Worm (Caenorhabditis elegans): ENCODE data around the gene R02E4.1.

R02E4.1 gene

ce11 chrX:4146798-4147543, 42.6 kb upstream of the R02E4.1 start:
- peak; percentile 24 for TF ChIP-seq lsy-12 (tag; optimal IDR thresholded peaks at IDR 0.05)
- peak; percentile 73 for TF ChIP-seq nhr-43 (tag; optimal IDR thresholded peaks at IDR 0.05; ENCODE audit: poor library complexity, severe bottlenecking)
- peak; percentile 16 for TF ChIP-seq nhr-25 (tag; optimal IDR thresholded peaks at IDR 0.05)
- TF ChIP-seq ama-1 (optimal IDR thresholded peaks at IDR 0.05): peak; percentile 79
- no peak for TF ChIP-seq aly-2 (tag; optimal IDR thresholded peaks at IDR 0.05)

DNA sequence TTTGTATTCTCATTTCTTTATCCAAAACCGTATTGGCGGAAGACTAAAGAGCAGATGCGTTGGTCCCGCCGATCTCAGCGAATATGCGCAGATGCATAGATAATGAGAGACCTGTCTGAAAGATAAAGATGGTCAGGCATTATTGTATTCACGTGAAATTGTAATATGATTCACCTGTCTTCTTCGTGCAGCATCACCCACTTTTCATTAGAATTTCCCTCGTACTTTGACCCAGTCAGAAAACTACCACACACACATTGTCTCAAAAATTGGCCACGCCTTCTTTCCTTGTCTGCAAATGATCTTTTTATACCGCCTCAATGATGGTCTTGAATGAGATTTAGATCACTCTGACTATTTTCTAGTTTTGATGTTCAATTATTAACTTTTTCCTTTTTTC, 41.7 kb upstream of the R02E4.1 start:
- TF ChIP-seq jun-1 (tag; optimal IDR thresholded peaks at IDR 0.05) (no peak), mml-1 (tag; optimal IDR thresholded peaks at IDR 0.05) (peak; percentile 59), nhr-28 (tag; optimal IDR thresholded peaks at IDR 0.05) (no peak), ama-1 (optimal IDR thresholded peaks at IDR 0.05) (peak; percentile 62), nhr-23 (tag; optimal IDR thresholded peaks at IDR 0.05) (peak; percentile 44), fos-1 (tag; optimal IDR thresholded peaks at IDR 0.05) (no peak), nhr-43 (tag; optimal IDR thresholded peaks at IDR 0.05; ENCODE audit: poor library complexity, severe bottlenecking) (peak; percentile 42), nhr-67 (tag; optimal IDR thresholded peaks at IDR 0.05) (no peak)

DNA sequence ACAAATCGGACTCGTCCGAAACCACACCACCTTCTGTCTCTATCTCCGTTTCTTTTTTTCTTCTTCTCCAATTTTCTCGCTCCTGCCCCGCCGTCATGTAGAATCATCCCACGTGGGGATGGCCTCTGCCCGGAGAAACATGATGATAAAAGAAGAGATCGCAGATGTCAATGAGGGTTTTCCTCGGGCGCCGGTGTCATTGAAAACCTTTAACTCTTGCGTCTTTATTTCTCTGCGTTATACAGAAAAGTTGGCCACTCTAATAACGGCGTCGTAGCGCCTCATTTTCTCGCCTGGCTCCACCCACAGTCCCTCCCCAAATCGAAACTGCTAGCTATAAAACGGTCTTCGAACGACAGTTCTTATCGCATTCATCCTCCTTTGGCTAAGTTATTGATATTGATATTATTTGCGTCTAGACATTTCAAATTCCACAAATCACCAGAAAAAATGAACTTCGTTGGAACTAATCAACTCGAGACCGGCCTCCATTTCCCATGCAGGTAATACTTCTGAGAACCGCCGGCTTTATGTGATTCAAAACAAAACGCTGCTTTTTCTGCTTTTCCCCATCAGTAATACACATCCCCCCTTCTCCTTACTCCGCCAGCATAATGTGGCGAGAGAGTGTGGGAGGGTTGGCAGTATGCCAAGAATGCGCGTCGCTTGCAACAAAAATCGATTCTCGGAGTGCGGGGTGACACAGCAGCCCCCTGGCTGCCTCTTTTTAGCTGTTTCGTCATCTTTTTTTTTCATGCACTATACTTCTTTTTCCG, 40.9 kb upstream of the R02E4.1 start:
- no peak for TF ChIP-seq ZK546.5 (tag; optimal IDR thresholded peaks at IDR 0.05)
- peak in 1 of 3 experiments; percentile 13 for TF ChIP-seq elt-3 (tag; optimal IDR thresholded peaks at IDR 0.05)
- TF ChIP-seq lin-39 (tag; optimal IDR thresholded peaks at IDR 0.05): peak; percentile 84
- peak; percentile 50 for TF ChIP-seq nhr-25 (tag; optimal IDR thresholded peaks at IDR 0.05)
- TF ChIP-seq nhr-237 (tag; optimal IDR thresholded peaks at IDR 0.05): no peak
- TF ChIP-seq sea-2 (GFP tag; optimal IDR thresholded peaks at IDR 0.05): peak; percentile 89
- peak; percentile 68 for TF ChIP-seq pha-4 (tag; optimal IDR thresholded peaks at IDR 0.05)
- TF ChIP-seq tbx-2 (tag; optimal IDR thresholded peaks at IDR 0.05): peak; percentile 36
- TF ChIP-seq skn-1 (tag; optimal IDR thresholded peaks at IDR 0.05): peak; percentile 82
- TF ChIP-seq nhr-23 (tag; optimal IDR thresholded peaks at IDR 0.05): peak; percentile 73
- TF ChIP-seq elt-2 (tag; optimal IDR thresholded peaks at IDR 0.05): peak; percentile 86
- TF ChIP-seq mdl-1 (tag; optimal IDR thresholded peaks at IDR 0.05): peak; percentile 88
- TF ChIP-seq nfya-1 (tag; optimal IDR thresholded peaks at IDR 0.05; ENCODE audit: insufficient read depth): peak; percentile 57
- no peak for TF ChIP-seq egl-27 (tag; optimal IDR thresholded peaks at IDR 0.05)
- TF ChIP-seq mml-1 (tag; optimal IDR thresholded peaks at IDR 0.05): no peak
- TF ChIP-seq fos-1 (tag; optimal IDR thresholded peaks at IDR 0.05): peak; percentile 71
- TF ChIP-seq elt-1 (tag; optimal IDR thresholded peaks at IDR 0.05): no peak
- TF ChIP-seq nhr-77 (tag; optimal IDR thresholded peaks at IDR 0.05): no peak
- TF ChIP-seq unc-62 (GFP tag; optimal IDR thresholded peaks at IDR 0.05): peak; percentile 54
- no peak for TF ChIP-seq snpc-4 (tag; optimal IDR thresholded peaks at IDR 0.05)
- TF ChIP-seq jun-1 (tag; optimal IDR thresholded peaks at IDR 0.05): peak; percentile 14
- TF ChIP-seq pqm-1 (tag; optimal IDR thresholded peaks at IDR 0.05): peak; percentile 27
- peak; percentile 86 for TF ChIP-seq ama-1 (optimal IDR thresholded peaks at IDR 0.05)
- TF ChIP-seq nhr-43 (tag; optimal IDR thresholded peaks at IDR 0.05; ENCODE audit: poor library complexity, severe bottlenecking): peak; percentile 64
- peak; percentile 68 for TF ChIP-seq ceh-28 (tag; optimal IDR thresholded peaks at IDR 0.05)
- peak; percentile 61 for TF ChIP-seq nhr-11 (tag; optimal IDR thresholded peaks at IDR 0.05)
- no peak for TF ChIP-seq zag-1 (tag; optimal IDR thresholded peaks at IDR 0.05)
- TF ChIP-seq fkh-10 (GFP tag; optimal IDR thresholded peaks at IDR 0.05): peak; percentile 29
- no peak for TF ChIP-seq aly-2 (tag; optimal IDR thresholded peaks at IDR 0.05)
- peak; percentile 24 for TF ChIP-seq egl-5 (tag; optimal IDR thresholded peaks at IDR 0.05)
- peak; percentile 8 for TF ChIP-seq ceh-82 (tag; optimal IDR thresholded peaks at IDR 0.05)
- TF ChIP-seq hmg-11 (tag; optimal IDR thresholded peaks at IDR 0.05): peak; percentile 50
